Worm (Caenorhabditis elegans): ENCODE data around the gene ceh-58.

Gene ceh-58

DNA sequence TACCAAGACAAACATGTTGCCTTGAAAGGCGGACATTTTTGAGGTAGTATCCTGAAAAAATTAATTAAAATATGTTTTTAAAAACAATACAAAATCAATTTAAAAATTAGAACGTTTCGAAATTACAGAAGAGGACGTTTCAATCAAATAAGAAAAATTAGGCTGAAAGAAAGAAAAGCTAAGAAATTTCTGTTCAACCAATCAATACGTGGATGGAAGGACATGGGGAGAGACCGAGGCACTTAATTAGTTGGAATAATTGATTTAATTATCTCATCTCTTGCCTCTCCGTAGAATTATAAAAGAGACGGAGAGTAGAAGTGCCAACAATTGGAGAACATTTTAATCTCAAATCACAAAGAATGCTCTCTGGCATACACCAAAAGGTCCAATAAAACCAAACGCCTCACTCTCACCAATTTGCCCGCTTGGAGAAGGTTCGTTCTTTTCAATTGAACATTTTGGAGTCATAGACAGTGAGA, at the start of gene ceh-58:
Gene ceh-58, minus strand, starts transcription at position 51 of the 482 bp plus-strand sequence.
- peak; percentile 53 for TF ChIP-seq ceh-43 (GFP tag; optimal IDR thresholded peaks at IDR 0.05)
- TF ChIP-seq nhr-28 (tag; optimal IDR thresholded peaks at IDR 0.05): no peak
- peak; percentile 98 for TF ChIP-seq ces-1 (GFP tag; optimal IDR thresholded peaks at IDR 0.05)
- no peak for TF ChIP-seq unc-120 (tag; optimal IDR thresholded peaks at IDR 0.05; ENCODE audit: poor library complexity, severe bottlenecking)
- TF ChIP-seq elt-1 (tag; optimal IDR thresholded peaks at IDR 0.05; ENCODE audit: borderline replicate concordance, insufficient read depth): no peak

- peak; percentile 90 for TF ChIP-seq lsy-2 (tag; optimal IDR thresholded peaks at IDR 0.05)
- no peak for TF ChIP-seq nhr-2 (tag; optimal IDR thresholded peaks at IDR 0.05)
- peak; percentile 59 for TF ChIP-seq ces-1 (GFP tag; optimal IDR thresholded peaks at IDR 0.05)
These were observed 47.0 kb upstream of the ceh-58 start, which contains the start of gene eif-2A for ce11 chrII:10416332-10416863. Gene eif-2A, plus strand, starts transcription at chrII:10416800.

ce11 chrII:10410989-10411388, 41.6 kb upstream of the ceh-58 start, which contains the start of gene E04D5.5:
Gene E04D5.5, plus strand, starts transcription at chrII:10411289.
- TF ChIP-seq zip-8 (tag; optimal IDR thresholded peaks at IDR 0.05): no peak
- TF ChIP-seq ztf-11 (tag; optimal IDR thresholded peaks at IDR 0.05): no peak
- TF ChIP-seq mep-1 (tag; optimal IDR thresholded peaks at IDR 0.05): no peak
- TF ChIP-seq ceh-39 (tag; optimal IDR thresholded peaks at IDR 0.05): no peak
- no peak for TF ChIP-seq flh-1 (GFP tag; optimal IDR thresholded peaks at IDR 0.05)
- no peak for TF ChIP-seq mls-2 (tag; optimal IDR thresholded peaks at IDR 0.05)
- no peak for TF ChIP-seq nhr-2 (tag; optimal IDR thresholded peaks at IDR 0.05)
- no peak for TF ChIP-seq snpc-4 (tag; optimal IDR thresholded peaks at IDR 0.05)
- no peak for TF ChIP-seq blmp-1 (tag; optimal IDR thresholded peaks at IDR 0.05)
- TF ChIP-seq hlh-1 (tag; optimal IDR thresholded peaks at IDR 0.05): no peak
- no peak for TF ChIP-seq nhr-12 (tag; optimal IDR thresholded peaks at IDR 0.05)
- TF ChIP-seq nhr-76 (tag; optimal IDR thresholded peaks at IDR 0.05): no peak
- no peak for TF ChIP-seq nhr-28 (tag; optimal IDR thresholded peaks at IDR 0.05)
- TF ChIP-seq bed-3 (GFP tag; optimal IDR thresholded peaks at IDR 0.05): no peak
- TF ChIP-seq unc-62 (GFP tag; optimal IDR thresholded peaks at IDR 0.05): no peak
- no peak for TF ChIP-seq ceh-83 (GFP tag; optimal IDR thresholded peaks at IDR 0.05)
- no peak for TF ChIP-seq lin-13 (tag; optimal IDR thresholded peaks at IDR 0.05)

ce11 chrII:10402991-10403390, 33.6 kb upstream of the ceh-58 start:
- TF ChIP-seq M03D4.4 (tag; optimal IDR thresholded peaks at IDR 0.05) (no peak), ztf-11 (tag; optimal IDR thresholded peaks at IDR 0.05) (no peak), ceh-39 (tag; optimal IDR thresholded peaks at IDR 0.05) (no peak), elt-1 (tag; optimal IDR thresholded peaks at IDR 0.05; ENCODE audit: borderline replicate concordance, insufficient read depth) (no peak), ces-1 (GFP tag; optimal IDR thresholded peaks at IDR 0.05) (no peak), unc-62 (GFP tag; optimal IDR thresholded peaks at IDR 0.05) (no peak), sem-2 (GFP tag; optimal IDR thresholded peaks at IDR 0.05) (no peak), ham-2 (GFP tag; optimal IDR thresholded peaks at IDR 0.05) (no peak), unc-120 (tag; optimal IDR thresholded peaks at IDR 0.05; ENCODE audit: poor library complexity, severe bottlenecking) (no peak), elt-3 (tag; optimal IDR thresholded peaks at IDR 0.05) (no peak), ceh-43 (GFP tag; optimal IDR thresholded peaks at IDR 0.05) (no peak)

- no peak for TF ChIP-seq ceh-43 (GFP tag; optimal IDR thresholded peaks at IDR 0.05)
- no peak for TF ChIP-seq unc-39 (tag; optimal IDR thresholded peaks at IDR 0.05)
- TF ChIP-seq lin-32 (GFP tag; optimal IDR thresholded peaks at IDR 0.05): no peak
- no peak for TF ChIP-seq nhr-76 (tag; optimal IDR thresholded peaks at IDR 0.05)
- no peak for TF ChIP-seq sptf-1 (tag; optimal IDR thresholded peaks at IDR 0.05)
- TF ChIP-seq blmp-1 (tag; optimal IDR thresholded peaks at IDR 0.05): no peak
- TF ChIP-seq mab-5 (tag; optimal IDR thresholded peaks at IDR 0.05): no peak
- TF ChIP-seq lin-13 (tag; optimal IDR thresholded peaks at IDR 0.05): no peak
- TF ChIP-seq tbx-8 (GFP tag; optimal IDR thresholded peaks at IDR 0.05): no peak
- TF ChIP-seq zip-8 (tag; optimal IDR thresholded peaks at IDR 0.05): no peak
- TF ChIP-seq nhr-28 (tag; optimal IDR thresholded peaks at IDR 0.05): no peak
- no peak for TF ChIP-seq flh-1 (GFP tag; optimal IDR thresholded peaks at IDR 0.05)
- TF ChIP-seq bed-3 (GFP tag; optimal IDR thresholded peaks at IDR 0.05): no peak
- no peak for TF ChIP-seq ces-1 (GFP tag; optimal IDR thresholded peaks at IDR 0.05)
- TF ChIP-seq mep-1 (tag; optimal IDR thresholded peaks at IDR 0.05): no peak
These were observed 27.2 kb upstream of the ceh-58 start, which contains the start of gene T09F3.5 for ce11 chrII:10396578-10396977. Gene T09F3.5, plus strand, starts transcription at chrII:10396878.
